Worm (Caenorhabditis elegans): ENCODE data around the gene cdd-2.

Gene cdd-2

ce11 chrIV:7508850-7509249 lies 38.8 kb downstream of the cdd-2 start:
- TF ChIP-seq egl-27 (tag; optimal IDR thresholded peaks at IDR 0.05), result no peak
- TF ChIP-seq sem-4 (tag; optimal IDR thresholded peaks at IDR 0.05), result no peak
- TF ChIP-seq lsy-2 (tag; optimal IDR thresholded peaks at IDR 0.05), result peak in 1 of 2 experiments; percentile 87

ce11 chrIV:7507841-7508509 lies 39.7 kb downstream of the cdd-2 start, which contains the start of the genes vdac-1 and R05G6.5:
Gene vdac-1 (minus strand): TSS chrIV:7507891.
Gene R05G6.5 (plus strand): TSS chrIV:7508367.
- TF ChIP-seq nhr-237 (tag; optimal IDR thresholded peaks at IDR 0.05) (no peak), aly-2 (tag; optimal IDR thresholded peaks at IDR 0.05) (no peak), ztf-4 (tag; optimal IDR thresholded peaks at IDR 0.05) (peak; percentile 51), nhr-10 (tag; optimal IDR thresholded peaks at IDR 0.05) (no peak), skn-1 (tag; optimal IDR thresholded peaks at IDR 0.05) (no peak), elt-1 (tag; optimal IDR thresholded peaks at IDR 0.05) (no peak), nhr-23 (tag; optimal IDR thresholded peaks at IDR 0.05) (no peak), sma-3 (GFP tag; optimal IDR thresholded peaks at IDR 0.05) (peak; percentile 86), Y55F3AM.14 (GFP tag; optimal IDR thresholded peaks at IDR 0.05) (no peak), unc-55 (GFP tag; optimal IDR thresholded peaks at IDR 0.05) (peak; percentile 85), lin-39 (tag; optimal IDR thresholded peaks at IDR 0.05) (no peak), C34F6.9 (tag; optimal IDR thresholded peaks at IDR 0.05) (peak; percentile 77), nhr-11 (tag; optimal IDR thresholded peaks at IDR 0.05) (no peak), elt-3 (tag; optimal IDR thresholded peaks at IDR 0.05) (no peak), gmeb-1 (tag; optimal IDR thresholded peaks at IDR 0.05) (peak; percentile 89), nhr-6 (tag; optimal IDR thresholded peaks at IDR 0.05) (peak; percentile 25), ama-1 (optimal IDR thresholded peaks at IDR 0.05) (peak; percentile 80), alr-1 (tag; optimal IDR thresholded peaks at IDR 0.05) (no peak), blmp-1 (tag; optimal IDR thresholded peaks at IDR 0.05; ENCODE audit: insufficient read depth) (peak; percentile 57), nhr-12 (tag; optimal IDR thresholded peaks at IDR 0.05) (no peak), nhr-21 (tag; optimal IDR thresholded peaks at IDR 0.05) (peak; percentile 74), lsy-2 (tag; optimal IDR thresholded peaks at IDR 0.05) (peak; percentile 49 to 86), dmd-4 (tag; optimal IDR thresholded peaks at IDR 0.05) (no peak), sma-9 (GFP tag; optimal IDR thresholded peaks at IDR 0.05) (peak; percentile 59), sma-9 (tag; optimal IDR thresholded peaks at IDR 0.05) (no peak), snpc-4 (tag; optimal IDR thresholded peaks at IDR 0.05) (peak; percentile 44), egl-27 (tag; optimal IDR thresholded peaks at IDR 0.05) (peak; percentile 42), sem-4 (tag; optimal IDR thresholded peaks at IDR 0.05) (peak; percentile 42), ztf-11 (tag; optimal IDR thresholded peaks at IDR 0.05) (no peak), nhr-77 (tag; optimal IDR thresholded peaks at IDR 0.05) (no peak), mdl-1 (tag; optimal IDR thresholded peaks at IDR 0.05) (peak; percentile 16 to 61), peb-1 (tag; optimal IDR thresholded peaks at IDR 0.05) (no peak), F13H6.1 (tag; optimal IDR thresholded peaks at IDR 0.05) (peak; percentile 81), ZK546.5 (tag; optimal IDR thresholded peaks at IDR 0.05) (no peak), nhr-25 (tag; optimal IDR thresholded peaks at IDR 0.05) (peak; percentile 77), unc-62 (GFP tag; optimal IDR thresholded peaks at IDR 0.05) (no peak), mbf-1 (tag; optimal IDR thresholded peaks at IDR 0.05) (no peak), ztf-1 (GFP tag; conservative IDR thresholded peaks at IDR 0.05) (no peak), crh-2 (tag; optimal IDR thresholded peaks at IDR 0.05) (peak; percentile 92), unc-39 (tag; optimal IDR thresholded peaks at IDR 0.05) (no peak), mab-5 (tag; optimal IDR thresholded peaks at IDR 0.05) (no peak), zag-1 (tag; optimal IDR thresholded peaks at IDR 0.05) (peak; percentile 70), R02D3.7 (tag; optimal IDR thresholded peaks at IDR 0.05) (no peak), fos-1 (tag; optimal IDR thresholded peaks at IDR 0.05) (peak; percentile 88), ceh-16 (tag; optimal IDR thresholded peaks at IDR 0.05) (peak; percentile 27), nhr-129 (tag; optimal IDR thresholded peaks at IDR 0.05) (peak; percentile 87), ceh-82 (tag; optimal IDR thresholded peaks at IDR 0.05) (no peak), lin-13 (GFP tag; optimal IDR thresholded peaks at IDR 0.05) (peak; percentile 80), lin-11 (tag; optimal IDR thresholded peaks at IDR 0.05) (peak; percentile 57)
